Worm (Caenorhabditis elegans): Measurements from ENCODE around the gene lsy-13.

DNA sequence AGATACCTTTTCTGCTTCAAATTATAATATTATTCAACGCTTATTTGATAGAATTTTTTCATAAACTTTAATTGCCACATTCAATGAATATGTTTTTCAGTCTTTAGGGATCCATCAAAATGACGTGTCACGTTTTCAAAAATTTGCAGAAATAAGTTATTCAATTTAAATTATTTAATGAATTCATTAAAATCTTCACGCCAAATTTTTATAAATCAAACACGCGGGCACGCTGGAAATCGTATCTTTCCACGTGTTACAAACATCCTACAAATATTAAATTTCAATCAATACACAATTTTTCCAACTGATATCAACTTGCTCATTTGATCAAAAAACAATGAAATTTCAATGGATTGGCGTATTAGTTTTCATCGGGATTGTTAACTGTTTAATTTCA lies 41.1 kb upstream of the lsy-13 start, which contains the start of gene Y116A8A.4:
- TF ChIP-seq bed-3 (GFP tag; optimal IDR thresholded peaks at IDR 0.05) = no peak
- TF ChIP-seq unc-62 (GFP tag; optimal IDR thresholded peaks at IDR 0.05) = no peak
- TF ChIP-seq pha-4 (tag; optimal IDR thresholded peaks at IDR 0.05) = no peak
- no peak for TF ChIP-seq snpc-4 (tag; optimal IDR thresholded peaks at IDR 0.05)
- TF ChIP-seq nhr-237 (tag; optimal IDR thresholded peaks at IDR 0.05) = no peak
- no peak for TF ChIP-seq zip-8 (tag; optimal IDR thresholded peaks at IDR 0.05)
- no peak for TF ChIP-seq elt-1 (tag; optimal IDR thresholded peaks at IDR 0.05; ENCODE audit: borderline replicate concordance, insufficient read depth)
- no peak for TF ChIP-seq tbx-8 (GFP tag; optimal IDR thresholded peaks at IDR 0.05)
- no peak for TF ChIP-seq lin-13 (tag; optimal IDR thresholded peaks at IDR 0.05)
